Worm (Caenorhabditis elegans): ENCODE results near the gene emb-27.
A peak's percentile ranks its signal among the peaks of the same experiment; 100 is the strongest.

The emb-27 gene

ce11 chrII:8126132-8126531 is 35.8 kb downstream of the emb-27 start (continued):
- TF ChIP-seq bed-2 (GFP tag; IDR thresholded peaks at IDR 0.05) (no peak), attf-3 (GFP tag; conservative IDR thresholded peaks at IDR 0.05) (no peak), C06A6.2 (GFP tag; conservative IDR thresholded peaks at IDR 0.05) (no peak), egrh-3 (GFP tag; IDR thresholded peaks at IDR 0.05) (no peak), snpc-4 (GFP tag; optimal IDR thresholded peaks at IDR 0.05) (no peak), snpc-4 (tag; optimal IDR thresholded peaks at IDR 0.05) (no peak), F23B12.7 (tag; optimal IDR thresholded peaks at IDR 0.05; ENCODE audit: insufficient read depth) (no peak), tbx-9 (tag; optimal IDR thresholded peaks at IDR 0.05; ENCODE audit: borderline replicate concordance) (no peak), die-1 (tag; optimal IDR thresholded peaks at IDR 0.05) (no peak), ceh-79 (tag; optimal IDR thresholded peaks at IDR 0.05) (no peak), aptf-2 (GFP tag; conservative IDR thresholded peaks at IDR 0.05) (no peak), ztf-3 (GFP tag; optimal IDR thresholded peaks at IDR 0.05) (no peak), Y79H2A.3 (GFP tag; conservative IDR thresholded peaks at IDR 0.05) (no peak), K11D2.4 (GFP tag; IDR thresholded peaks at IDR 0.05) (no peak), dpl-1 (GFP tag; optimal IDR thresholded peaks at IDR 0.05) (no peak), pbrm-1 (GFP tag; IDR thresholded peaks at IDR 0.05) (no peak), D2030.7 (GFP tag; IDR thresholded peaks at IDR 0.05) (no peak), let-607 (tag; optimal IDR thresholded peaks at IDR 0.05) (peak; percentile 4 to 17), mcd-1 (GFP tag; IDR thresholded peaks at IDR 0.05) (peak; percentile 23; the same call in 1 of the 2 replicates), snpc-1.3 (tag; optimal IDR thresholded peaks at IDR 0.05; ENCODE audit: insufficient read depth) (no peak), snpc-1.1 (tag; optimal IDR thresholded peaks at IDR 0.05; ENCODE audit: insufficient read depth) (no peak), zim-3 (tag; optimal IDR thresholded peaks at IDR 0.05) (no peak), pha-4 (tag; optimal IDR thresholded peaks at IDR 0.05) (no peak), snpc-3.4 (tag; optimal IDR thresholded peaks at IDR 0.05) (no peak), cebp-1 (GFP tag; IDR thresholded peaks at IDR 0.05) (no peak), cebp-1 (tag; optimal IDR thresholded peaks at IDR 0.05) (peak; percentile 57), sdz-38 (tag; optimal IDR thresholded peaks at IDR 0.05) (no peak), hrde-1 (tag; optimal IDR thresholded peaks at IDR 0.05; ENCODE audit: borderline replicate concordance) (no peak), ceh-27 (GFP tag; optimal IDR thresholded peaks at IDR 0.05) (peak; percentile 21), efl-1 (GFP tag; optimal IDR thresholded peaks at IDR 0.05) (no peak), K12H6.12 (tag; optimal IDR thresholded peaks at IDR 0.05) (peak; percentile 27), somi-1 (GFP tag; optimal IDR thresholded peaks at IDR 0.05) (no peak), nhr-80 (tag; optimal IDR thresholded peaks at IDR 0.05) (peak; percentile 4), chd-7 (tag; optimal IDR thresholded peaks at IDR 0.05) (no peak), F57A8.1 (GFP tag; optimal IDR thresholded peaks at IDR 0.05) (no peak), dpff-1 (tag; optimal IDR thresholded peaks at IDR 0.05) (no peak), cebp-2 (GFP tag; IDR thresholded peaks at IDR 0.05) (no peak), ceh-100 (GFP tag; IDR thresholded peaks at IDR 0.05) (peak; percentile 37; the same call in 1 of the 2 replicates), B0019.2 (GFP tag; conservative IDR thresholded peaks at IDR 0.05) (no peak), ztf-25 (GFP tag; IDR thresholded peaks at IDR 0.05) (no peak), lsl-1 (GFP tag; optimal IDR thresholded peaks at IDR 0.05) (no peak), mes-4 (tag; optimal IDR thresholded peaks at IDR 0.05) (no peak), fkh-3 (tag; optimal IDR thresholded peaks at IDR 0.05) (no peak), xnd-1 (tag; optimal IDR thresholded peaks at IDR 0.05) (no peak), Y53F4B.3 (GFP tag; IDR thresholded peaks at IDR 0.05) (no peak), lin-54 (GFP tag; optimal IDR thresholded peaks at IDR 0.05) (no peak), ztf-18 (tag; optimal IDR thresholded peaks at IDR 0.05) (peak; percentile 8), madf-3 (GFP tag; IDR thresholded peaks at IDR 0.05) (no peak), C17E4.6 (GFP tag; IDR thresholded peaks at IDR 0.05) (no peak)
